Fruit fly (Drosophila melanogaster) whole organism, embryonic: ENCODE results near the gene Hmbs.

ENCODE experiments used
- Bteb2 ChIP-seq: fragments of 200-800 bp; sonication (Bioruptor generic); optimal IDR thresholded peaks from 2 replicates; lab custom pipeline; 2016; ENCODE audit warnings: missing biosample characterization, missing genetic modification characterization
- CG1024 ChIP-seq: fragments of 200-800 bp; sonication (Bioruptor generic); IDR thresholded peaks from 2 replicates; pipeline ENCODE4 v1.3.6; 2022; ENCODE audit warnings: missing biosample characterization, missing genetic modification characterization
- CG11247 ChIP-seq: fragments of 200-800 bp; sonication (Bioruptor generic); IDR thresholded peaks from 2 replicates; pipeline ENCODE4 v1.3.6; 2022; ENCODE audit warnings: missing biosample characterization, missing genetic modification characterization
- CG11723 ChIP-seq: fragments of 200-800 bp; sonication (Bioruptor generic); optimal IDR thresholded peaks from 2 replicates; lab custom pipeline; 2017; ENCODE audit warnings: missing biosample characterization, mild to moderate bottlenecking, missing genetic modification characterization
- CG12071 ChIP-seq: fragments of 200-800 bp; sonication (Bioruptor generic); optimal IDR thresholded peaks from 3 replicates; lab custom pipeline; 2018; ENCODE audit warnings: missing biosample characterization, mild to moderate bottlenecking, missing genetic modification characterization
- CG12104 ChIP-seq: fragments of 200-800 bp; sonication (Bioruptor generic); optimal IDR thresholded peaks from 3 replicates; lab custom pipeline; 2016; ENCODE audit warnings: missing biosample characterization, missing genetic modification characterization
- CG13424 ChIP-seq: fragments of 200-800 bp; sonication (Bioruptor generic); optimal IDR thresholded peaks from 2 replicates; lab custom pipeline; 2019; ENCODE audit warnings: missing biosample characterization, mild to moderate bottlenecking, missing genetic modification characterization, moderate library complexity
- CG14014 ChIP-seq: fragments of 200-800 bp; sonication (Bioruptor generic); IDR thresholded peaks from 2 replicates; pipeline ENCODE4 v1.3.6; 2022; ENCODE audit warnings: missing biosample characterization, missing genetic modification characterization
- CG14860 ChIP-seq: fragments of 200-800 bp; sonication (Bioruptor generic); IDR thresholded peaks from 3 replicates; pipeline ENCODE4 v1.3.6; 2022; ENCODE audit warnings: missing biosample characterization, missing genetic modification characterization; ENCODE audit not compliant: partially characterized antibody
- CG15514 ChIP-seq: fragments of 200-800 bp; sonication (Bioruptor generic); optimal IDR thresholded peaks from 3 replicates; lab custom pipeline; 2017; ENCODE audit warnings: missing biosample characterization, missing genetic modification characterization, mild to moderate bottlenecking, moderate library complexity, missing genetic modification reagents
- CG16815 ChIP-seq: fragments of 200-800 bp; sonication (Bioruptor generic); optimal IDR thresholded peaks from 3 replicates; lab custom pipeline; 2017; ENCODE audit warnings: missing biosample characterization, mild to moderate bottlenecking, missing genetic modification characterization
- CG17612 ChIP-seq: fragments of 200-800 bp; sonication (Bioruptor generic); IDR thresholded peaks from 2 replicates; pipeline ENCODE4 v1.3.6; 2022; ENCODE audit warnings: missing biosample characterization, missing genetic modification characterization
- CG17912 ChIP-seq: fragments of 200-800 bp; sonication (Bioruptor generic); optimal IDR thresholded peaks from 2 replicates; lab custom pipeline; 2018; ENCODE audit warnings: missing biosample characterization, mild to moderate bottlenecking, missing genetic modification characterization
- CG1792 ChIP-seq: fragments of 200-800 bp; sonication (Bioruptor generic); optimal IDR thresholded peaks from 2 replicates; lab custom pipeline; 2016; ENCODE audit warnings: missing biosample characterization, missing genetic modification characterization
- CG2678 ChIP-seq: fragments of 200-800 bp; sonication (Bioruptor generic); optimal IDR thresholded peaks from 3 replicates; lab custom pipeline; 2019; ENCODE audit warnings: missing biosample characterization, mild to moderate bottlenecking, missing genetic modification characterization, moderate library complexity
- CG3847 ChIP-seq: fragments of 200-800 bp; sonication (Bioruptor generic); IDR thresholded peaks from 2 replicates; pipeline ENCODE4 v1.3.6; 2022; ENCODE audit warnings: missing biosample characterization, missing genetic modification characterization
- CG4282 ChIP-seq: fragments of 200-800 bp; sonication (Bioruptor generic); optimal IDR thresholded peaks from 2 replicates; lab custom pipeline; 2016; ENCODE audit warnings: missing biosample characterization, missing genetic modification characterization
- CG43689 ChIP-seq: fragments of 200-800 bp; sonication (Bioruptor generic); IDR thresholded peaks from 2 replicates; pipeline ENCODE4 v1.3.6; 2022; ENCODE audit warnings: missing biosample characterization, missing genetic modification characterization
- CG4617 ChIP-seq: fragments of 200-800 bp; sonication (Bioruptor generic); optimal IDR thresholded peaks from 3 replicates; lab custom pipeline; 2016; ENCODE audit warnings: missing biosample characterization, missing genetic modification characterization, borderline replicate concordance
- CG6272 ChIP-seq: fragments of 200-800 bp; sonication (Bioruptor generic); IDR thresholded peaks from 2 replicates; pipeline ENCODE4 v1.3.6; 2022; ENCODE audit warnings: missing biosample characterization, missing genetic modification characterization
- CG6689 ChIP-seq: fragments of 200-800 bp; sonication (Bioruptor generic); IDR thresholded peaks from 2 replicates; pipeline ENCODE4 v1.3.6; 2022; ENCODE audit warnings: missing biosample characterization, missing genetic modification characterization
- CG8290 ChIP-seq, 3 experiments: fragments of 200-800 bp; sonication (Bioruptor generic); optimal IDR thresholded peaks; 2 replicates each; lab custom pipeline; 2016 to 2019; ENCODE audit warnings: missing biosample characterization in 3 of 3, missing genetic modification characterization in 3 of 3, mild to moderate bottlenecking in 2 of 3, moderate library complexity in 1 of 3
- CG9609 ChIP-seq: fragments of 200-800 bp; sonication (Bioruptor generic); optimal IDR thresholded peaks from 3 replicates; lab custom pipeline; 2016; ENCODE audit warnings: missing biosample characterization, missing genetic modification characterization
- CG9817 ChIP-seq: fragments of 200-800 bp; sonication (Bioruptor generic); optimal IDR thresholded peaks from 2 replicates; lab custom pipeline; 2018; ENCODE audit warnings: missing biosample characterization, mild to moderate bottlenecking, missing genetic modification characterization, moderate library complexity
- Dip2 ChIP-seq: fragments of 200-800 bp; sonication (Bioruptor generic); IDR thresholded peaks from 2 replicates; pipeline ENCODE4 v1.3.6; 2022; ENCODE audit warnings: missing biosample characterization, missing genetic modification characterization
- Gug ChIP-seq: fragments of 200-800 bp; sonication (Bioruptor generic); IDR thresholded peaks from 4 replicates; pipeline ENCODE4 v1.3.6; 2022; ENCODE audit warnings: missing biosample characterization, missing genetic modification characterization
- Hey ChIP-seq: fragments of 200-800 bp; sonication (Bioruptor generic); optimal IDR thresholded peaks from 3 replicates; lab custom pipeline; 2018; ENCODE audit warnings: missing biosample characterization, mild to moderate bottlenecking, missing genetic modification characterization
- HmgD ChIP-seq: fragments of 200-800 bp; sonication (Bioruptor generic); optimal IDR thresholded peaks from 3 replicates; lab custom pipeline; 2016; ENCODE audit warnings: missing biosample characterization, missing genetic modification characterization
- Hmx ChIP-seq: fragments of 200-800 bp; sonication (Bioruptor generic); optimal IDR thresholded peaks from 2 replicates; lab custom pipeline; 2016; ENCODE audit warnings: missing biosample characterization, missing genetic modification characterization
- Lim3 ChIP-seq: fragments of 200-800 bp; sonication (Bioruptor generic); IDR thresholded peaks from 2 replicates; pipeline ENCODE4 v1.3.6; 2022; ENCODE audit warnings: missing biosample characterization, missing genetic modification characterization
- Max ChIP-seq: fragments of 200-800 bp; sonication (Bioruptor generic); optimal IDR thresholded peaks from 2 replicates; lab custom pipeline; 2016; ENCODE audit warnings: missing biosample characterization, mild to moderate bottlenecking, missing genetic modification characterization
- Ptx1 ChIP-seq: fragments of 200-800 bp; sonication (Bioruptor generic); IDR thresholded peaks from 2 replicates; pipeline ENCODE4 v1.3.6; 2022; ENCODE audit warnings: missing biosample characterization, missing genetic modification characterization
- Rx ChIP-seq: fragments of 200-800 bp; sonication (Bioruptor generic); IDR thresholded peaks from 2 replicates; pipeline ENCODE4 v1.3.6; 2022; ENCODE audit warnings: missing biosample characterization, missing genetic modification characterization
- Sox100B ChIP-seq: fragments of 200-800 bp; sonication (Bioruptor generic); optimal IDR thresholded peaks from 3 replicates; lab custom pipeline; 2018; ENCODE audit warnings: missing biosample characterization, mild to moderate bottlenecking, missing genetic modification characterization
- Taf1 ChIP-seq: fragments of 200-800 bp; sonication (Bioruptor generic); IDR thresholded peaks from 2 replicates; pipeline ENCODE4 v1.3.6; 2022; ENCODE audit warnings: missing biosample characterization, missing genetic modification characterization
- amos ChIP-seq: fragments of 200-800 bp; sonication (Bioruptor generic); IDR thresholded peaks from 2 replicates; pipeline ENCODE4 v1.3.6; 2022; ENCODE audit warnings: missing biosample characterization, missing genetic modification characterization; ENCODE audit not compliant: partially characterized antibody
- disco-r ChIP-seq: fragments of 200-800 bp; sonication (Bioruptor generic); optimal IDR thresholded peaks from 2 replicates; lab custom pipeline; 2016; ENCODE audit warnings: missing biosample characterization, missing genetic modification characterization
- eyg ChIP-seq: fragments of 200-800 bp; sonication (Bioruptor generic); optimal IDR thresholded peaks from 3 replicates; lab custom pipeline; 2016; ENCODE audit warnings: missing biosample characterization, missing genetic modification characterization
- kni ChIP-seq: fragments of 200-800 bp; sonication (Bioruptor generic); optimal IDR thresholded peaks from 3 replicates; lab custom pipeline; 2017; ENCODE audit warnings: mild to moderate bottlenecking, missing biosample characterization, missing genetic modification reagents, missing genetic modification characterization
- nerfin-1 ChIP-seq: fragments of 200-800 bp; sonication (Bioruptor generic); optimal IDR thresholded peaks from 3 replicates; lab custom pipeline; 2019; ENCODE audit warnings: missing biosample characterization, mild to moderate bottlenecking, missing genetic modification characterization, moderate library complexity
- odd ChIP-seq: fragments of 200-800 bp; sonication (Bioruptor generic); optimal IDR thresholded peaks from 2 replicates; lab custom pipeline; 2017; ENCODE audit warnings: missing biosample characterization, mild to moderate bottlenecking, missing genetic modification characterization
- otp ChIP-seq: fragments of 200-800 bp; sonication (Bioruptor generic); IDR thresholded peaks from 3 replicates; pipeline ENCODE4, ENCODE4 v1.3.6; 2022; ENCODE audit warnings: missing biosample characterization, missing genetic modification characterization
- pb ChIP-seq: fragments of 200-800 bp; sonication (Bioruptor generic); optimal IDR thresholded peaks from 3 replicates; lab custom pipeline; 2016; ENCODE audit warnings: missing biosample characterization, missing genetic modification characterization
- rib ChIP-seq: fragments of 200-800 bp; sonication (Bioruptor generic); IDR thresholded peaks from 2 replicates; pipeline ENCODE4 v1.3.6; 2022; ENCODE audit warnings: missing biosample characterization, missing genetic modification characterization
- schlank ChIP-seq: fragments of 200-800 bp; sonication (Bioruptor generic); optimal IDR thresholded peaks from 2 replicates; lab custom pipeline; 2018; ENCODE audit warnings: missing biosample characterization, mild to moderate bottlenecking, missing genetic modification characterization
- sim ChIP-seq: fragments of 200-800 bp; sonication (Bioruptor generic); IDR thresholded peaks from 2 replicates; pipeline ENCODE4 v1.3.6; 2022; ENCODE audit warnings: missing biosample characterization, missing genetic modification characterization
- sqz ChIP-seq: fragments of 200-800 bp; sonication (Bioruptor generic); optimal IDR thresholded peaks from 3 replicates; lab custom pipeline; 2018; ENCODE audit warnings: missing biosample characterization, mild to moderate bottlenecking, missing genetic modification characterization
- stwl ChIP-seq: fragments of 200-800 bp; sonication (Bioruptor generic); optimal IDR thresholded peaks from 3 replicates; lab custom pipeline; 2018; ENCODE audit warnings: missing biosample characterization, mild to moderate bottlenecking, missing genetic modification characterization, moderate library complexity
- tna ChIP-seq: fragments of 200-800 bp; sonication (Bioruptor generic); IDR thresholded peaks from 2 replicates; pipeline ENCODE4 v1.3.6; 2022; ENCODE audit warnings: missing biosample characterization, missing genetic modification characterization; ENCODE audit not compliant: partially characterized antibody
- trh ChIP-seq: fragments of 200-800 bp; sonication (Bioruptor generic); optimal IDR thresholded peaks from 2 replicates; lab custom pipeline; 2016; ENCODE audit warnings: missing biosample characterization, missing genetic modification characterization

The Hmbs gene

DNA sequence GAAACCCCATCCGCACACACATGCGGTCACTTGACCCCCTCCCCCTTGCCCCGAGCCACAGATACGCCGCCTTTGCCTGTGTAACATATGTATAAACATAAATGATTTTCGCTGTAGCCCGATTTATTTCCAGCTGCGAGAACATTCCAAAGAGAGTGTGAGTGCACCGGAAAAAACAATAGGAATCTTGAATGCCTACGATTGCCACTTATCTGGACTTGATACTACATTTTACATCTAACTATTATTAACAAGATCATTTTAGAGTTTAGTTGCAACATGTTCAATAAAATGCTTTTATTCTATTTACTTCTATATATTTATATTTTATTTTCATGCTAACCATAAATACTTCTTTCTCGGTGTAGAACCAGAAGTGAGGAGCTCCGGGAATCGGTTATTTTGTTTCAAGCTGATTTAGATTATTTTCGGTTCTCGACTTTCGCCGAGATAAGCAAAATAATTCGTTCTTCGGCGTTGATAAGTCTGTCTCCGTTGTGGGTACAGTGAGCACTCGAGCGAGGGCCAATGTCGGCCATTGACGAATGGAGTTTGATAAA, 34.5 kb upstream of the Hmbs start (continued):
- TF ChIP-seq CG11723 (peak; percentile 65), Taf1 (GFP tag; lab: Robert Waterston, UW) (peak; percentile 39; the same call in 1 of the 2 replicates), tna (GFP tag; lab: Robert Waterston, UW) (no peak; the same call in 1 of the 2 replicates), CG17612 (no peak; the same call in 1 of the 2 replicates), amos (GFP tag; lab: Robert Waterston, UW) (no peak), rib (GFP tag; lab: Robert Waterston, UW) (no peak; the same call in 1 of the 2 replicates), Dip2 (GFP tag; lab: Robert Waterston, UW) (no peak), CG3847 (GFP tag; lab: Robert Waterston, UW) (peak; percentile 68), HmgD (GFP tag; lab: Kevin White, UChicago) (no peak), Max (GFP tag; lab: Kevin White, UChicago) (peak; percentile 80), CG14014 (peak; percentile 71), CG17912 (GFP tag; lab: Kevin White, UChicago) (no peak), CG1792 (GFP tag; lab: Kevin White, UChicago) (no peak), Bteb2 (GFP tag; lab: Kevin White, UChicago) (no peak), pb (GFP tag; lab: Kevin White, UChicago) (no peak), schlank (tag; lab: Kevin White, UChicago) (no peak), CG8290 (GFP tag; optimal IDR thresholded peaks at IDR 0.05; lab: Kevin White, UChicago) (peak; percentile 70), CG8290 (tag; optimal IDR thresholded peaks at IDR 0.05; lab: Kevin White, UChicago) (peak; percentile 30 to 55), CG11247 (peak; percentile 60; the same call in 1 of the 2 replicates), Ptx1 (peak; percentile 80), nerfin-1 (tag; lab: Kevin White, UChicago) (peak; percentile 78), trh (GFP tag; lab: Kevin White, UChicago) (peak; percentile 27), sim (peak; percentile 69; the same call in 1 of the 2 replicates), Lim3 (GFP tag; lab: Robert Waterston, UW) (no peak), CG9609 (peak; percentile 8), odd (GFP tag; lab: Kevin White, UChicago) (peak; percentile 80), CG1024 (GFP tag; lab: Robert Waterston, UW) (0 out of 2 replicates have a peak, but pooled peaks have one; percentile 16), Hey (tag; lab: Kevin White, UChicago) (no peak), CG15514 (GFP tag; lab: Kevin White, UChicago) (peak; percentile 43), CG12071 (GFP tag; lab: Kevin White, UChicago) (no peak), otp (GFP tag; lab: Robert Waterston, UW) (peak; percentile 69; the same call in 2 of the 3 replicates), CG9817 (tag; lab: Kevin White, UChicago) (peak; percentile 51), CG6689 (GFP tag; lab: Robert Waterston, UW) (peak; percentile 81), CG14860 (no peak), Sox100B (GFP tag; lab: Kevin White, UChicago) (no peak), Hmx (GFP tag; lab: Kevin White, UChicago) (no peak), kni (peak; percentile 42), disco-r (GFP tag; lab: Kevin White, UChicago) (no peak), CG43689 (GFP tag; lab: Robert Waterston, UW) (peak; percentile 38; the same call in 1 of the 2 replicates), CG13424 (tag; lab: Kevin White, UChicago) (peak; percentile 82), CG16815 (GFP tag; lab: Kevin White, UChicago) (peak; percentile 76), eyg (GFP tag; lab: Kevin White, UChicago) (no peak), CG12104 (peak; percentile 60), CG2678 (tag; lab: Kevin White, UChicago) (peak; percentile 90), Gug (GFP tag; lab: Robert Waterston, UW) (peak; percentile 51), sqz (GFP tag; lab: Kevin White, UChicago) (no peak), CG6272 (GFP tag; lab: Robert Waterston, UW) (peak; percentile 62), CG4282 (GFP tag; lab: Kevin White, UChicago) (no peak), Rx (peak; percentile 70), stwl (tag; lab: Kevin White, UChicago) (peak; percentile 7), CG4617 (GFP tag; lab: Kevin White, UChicago) (peak; percentile 61)
